Worm (Caenorhabditis elegans) whole organism, L3 larva: Measurements from ENCODE around the gene tomm-70.
A peak's percentile ranks its signal among the peaks of the same experiment; 100 is the strongest.

ENCODE experiments used
- R02D3.7 ChIP-seq: fragments of 150-350 bp; optimal IDR thresholded peaks from 2 replicates; lab custom pipeline; 2014; ENCODE audit warnings: missing biosample characterization, missing genetic modification characterization
- aly-2 ChIP-seq: fragments of 150-350 bp; optimal IDR thresholded peaks from 2 replicates; lab custom pipeline; 2014; ENCODE audit warnings: missing biosample characterization, missing genetic modification characterization
- ama-1 ChIP-seq: fragments of 150-350 bp; optimal IDR thresholded peaks from 2 replicates; lab custom pipeline; 2018
- ceh-28 ChIP-seq: fragments of 150-350 bp; optimal IDR thresholded peaks from 2 replicates; lab custom pipeline; 2014; ENCODE audit warnings: missing biosample characterization, missing genetic modification reagents, missing genetic modification characterization
- ceh-82 ChIP-seq: fragments of 150-350 bp; optimal IDR thresholded peaks from 2 replicates; lab custom pipeline; 2014; ENCODE audit warnings: missing biosample characterization, missing genetic modification characterization
- ceh-9 ChIP-seq: sonication (generic microtip); optimal IDR thresholded peaks from 2 replicates; lab custom pipeline; 2018; ENCODE audit warnings: missing biosample characterization, missing genetic modification characterization
- egl-27 ChIP-seq: sonication (generic microtip); optimal IDR thresholded peaks from 4 replicates; lab custom pipeline; 2017; ENCODE audit warnings: missing biosample characterization, missing genetic modification reagents, missing genetic modification characterization
- egl-5 ChIP-seq: fragments of 150-350 bp; optimal IDR thresholded peaks from 2 replicates; lab custom pipeline; 2017; ENCODE audit warnings: missing biosample characterization, missing genetic modification reagents, missing genetic modification characterization, inconsistent platforms
- elt-1 ChIP-seq: fragments of 150-350 bp; optimal IDR thresholded peaks from 2 replicates; lab custom pipeline; 2014; ENCODE audit warnings: missing biosample characterization, missing genetic modification characterization
- elt-2 ChIP-seq: sonication (generic microtip); optimal IDR thresholded peaks from 2 replicates; lab custom pipeline; 2016; ENCODE audit warnings: missing genetic modification reagents, mild to moderate bottlenecking, missing genetic modification characterization, missing compliant biosample characterization
- elt-3 ChIP-seq, 3 experiments: fragments of 150-350 bp in 1 of 3; sonication (generic microtip) in 2 of 3; optimal IDR thresholded peaks; 2 replicates in 2 of 3; 4 replicates in 1 of 3; lab custom pipeline; 2014 to 2017; ENCODE audit warnings: missing biosample characterization in 3 of 3, missing genetic modification characterization in 3 of 3
- eor-1 ChIP-seq, 2 experiments: fragments of 150-350 bp; optimal IDR thresholded peaks; 2 replicates each; lab custom pipeline; 2014 to 2018; ENCODE audit warnings: missing biosample characterization in 2 of 2, missing genetic modification characterization in 2 of 2
- fkh-10 ChIP-seq: sonication (generic microtip); optimal IDR thresholded peaks from 2 replicates; lab custom pipeline; 2017; ENCODE audit warnings: missing biosample characterization, missing genetic modification reagents, missing genetic modification characterization
- fkh-2 ChIP-seq: fragments of 150-350 bp; optimal IDR thresholded peaks from 2 replicates; lab custom pipeline; 2014; ENCODE audit warnings: missing biosample characterization, missing genetic modification reagents, missing genetic modification characterization
- fos-1 ChIP-seq: fragments of 150-350 bp; optimal IDR thresholded peaks from 2 replicates; lab custom pipeline; 2014; ENCODE audit warnings: missing biosample characterization, missing genetic modification characterization
- jun-1 ChIP-seq: fragments of 150-350 bp; optimal IDR thresholded peaks from 2 replicates; lab custom pipeline; 2014; ENCODE audit warnings: missing biosample characterization, missing genetic modification reagents, missing genetic modification characterization
- lin-15B ChIP-seq: fragments of 150-350 bp; optimal IDR thresholded peaks from 2 replicates; lab custom pipeline; 2014; ENCODE audit warnings: missing biosample characterization, missing genetic modification characterization
- mdl-1 ChIP-seq: fragments of 150-350 bp; optimal IDR thresholded peaks from 2 replicates; lab custom pipeline; 2014; ENCODE audit warnings: missing biosample characterization, missing genetic modification characterization
- mml-1 ChIP-seq: fragments of 150-350 bp; sonication (generic microtip); optimal IDR thresholded peaks from 3 replicates; lab custom pipeline; 2014; ENCODE audit warnings: missing biosample characterization, missing genetic modification characterization
- nfya-1 ChIP-seq: sonication (generic microtip); optimal IDR thresholded peaks from 2 replicates; lab custom pipeline; 2017; ENCODE audit warnings: missing genetic modification characterization, mild to moderate bottlenecking, missing compliant biosample characterization, antibody characterized with exemption, moderate library complexity; ENCODE audit not compliant: insufficient read depth
- nhr-11 ChIP-seq: fragments of 150-350 bp; optimal IDR thresholded peaks from 2 replicates; lab custom pipeline; 2014; ENCODE audit warnings: missing biosample characterization, missing genetic modification characterization
- nhr-12 ChIP-seq: fragments of 150-350 bp; optimal IDR thresholded peaks from 2 replicates; lab custom pipeline; 2014; ENCODE audit warnings: missing biosample characterization, missing genetic modification characterization
- nhr-237 ChIP-seq: fragments of 150-350 bp; optimal IDR thresholded peaks from 2 replicates; lab custom pipeline; 2014; ENCODE audit warnings: missing biosample characterization, missing genetic modification characterization
- nhr-25 ChIP-seq: sonication (generic microtip); optimal IDR thresholded peaks from 2 replicates; lab custom pipeline; 2017; ENCODE audit warnings: missing biosample characterization, missing genetic modification characterization
- nhr-28 ChIP-seq: fragments of 150-350 bp; optimal IDR thresholded peaks from 2 replicates; lab custom pipeline; 2014; ENCODE audit warnings: missing biosample characterization, missing genetic modification characterization
- nhr-43 ChIP-seq: sonication (generic microtip); optimal IDR thresholded peaks from 2 replicates; lab custom pipeline; 2016; ENCODE audit warnings: mild to moderate bottlenecking, missing genetic modification characterization, missing compliant biosample characterization; ENCODE audit not compliant: poor library complexity, severe bottlenecking
- nhr-67 ChIP-seq: fragments of 150-350 bp; optimal IDR thresholded peaks from 2 replicates; lab custom pipeline; 2014; ENCODE audit warnings: missing biosample characterization, missing genetic modification characterization
- nhr-77 ChIP-seq: fragments of 150-350 bp; optimal IDR thresholded peaks from 2 replicates; lab custom pipeline; 2014; ENCODE audit warnings: missing biosample characterization, missing genetic modification characterization
- pha-4 ChIP-seq: fragments of 150-350 bp; optimal IDR thresholded peaks from 2 replicates; lab custom pipeline; 2014; ENCODE audit warnings: missing biosample characterization, missing genetic modification reagents, missing genetic modification characterization
- pqm-1 ChIP-seq: fragments of 150-350 bp; optimal IDR thresholded peaks from 2 replicates; lab custom pipeline; 2017; ENCODE audit warnings: missing biosample characterization, missing genetic modification characterization, inconsistent platforms
- skn-1 ChIP-seq: fragments of 150-350 bp; optimal IDR thresholded peaks from 2 replicates; lab custom pipeline; 2014; ENCODE audit warnings: missing biosample characterization, missing genetic modification characterization
- snpc-4 ChIP-seq: fragments of 150-350 bp; optimal IDR thresholded peaks from 2 replicates; lab custom pipeline; 2014; ENCODE audit warnings: missing biosample characterization, missing genetic modification characterization
- tbx-2 ChIP-seq: sonication (generic microtip); optimal IDR thresholded peaks from 2 replicates; lab custom pipeline; 2016; ENCODE audit warnings: mild to moderate bottlenecking, missing genetic modification characterization, missing compliant biosample characterization
- unc-39 ChIP-seq: sonication (generic microtip); optimal IDR thresholded peaks from 4 replicates; lab custom pipeline; 2017; ENCODE audit warnings: missing biosample characterization, missing genetic modification characterization
- zag-1 ChIP-seq: fragments of 150-350 bp; optimal IDR thresholded peaks from 2 replicates; lab custom pipeline; 2014; ENCODE audit warnings: missing biosample characterization, missing genetic modification characterization

The tomm-70 gene

ce11 chrIII:8733667-8734066 lies 20.9 kb downstream of the tomm-70 start:
- TF ChIP-seq nhr-67 (tag; lab: Kevin White, UChicago) (no peak), elt-2 (peak; percentile 93), eor-1 (tag; optimal IDR thresholded peaks at IDR 0.05; lab: Kevin White, UChicago) (no peak), pqm-1 (tag; lab: Kevin White, UChicago) (peak; percentile 65), fos-1 (tag; lab: Kevin White, UChicago) (peak; percentile 4), mdl-1 (peak; percentile 50)

- no peak for TF ChIP-seq ama-1 (lab: Kevin White, UChicago)
- no peak for TF ChIP-seq mml-1
- no peak for TF ChIP-seq nhr-12 (tag; lab: Kevin White, UChicago)
- peak; percentile 15 for TF ChIP-seq nhr-25
- no peak for TF ChIP-seq R02D3.7 (tag; lab: Kevin White, UChicago)
- no peak for TF ChIP-seq aly-2 (tag; lab: Kevin White, UChicago)
- no peak for TF ChIP-seq fkh-2 (tag; lab: Kevin White, UChicago)
- TF ChIP-seq pha-4 (tag; lab: Kevin White, UChicago): peak; percentile 100
- TF ChIP-seq pqm-1 (tag; lab: Kevin White, UChicago): peak; percentile 66
- TF ChIP-seq jun-1 (tag; lab: Kevin White, UChicago): peak; percentile 33
- peak; percentile 9 for TF ChIP-seq egl-27 (tag; lab: Kevin White, UChicago)
- TF ChIP-seq elt-3 (tag; optimal IDR thresholded peaks at IDR 0.05; lab: Kevin White, UChicago): no peak
- TF ChIP-seq eor-1 (tag; optimal IDR thresholded peaks at IDR 0.05; lab: Kevin White, UChicago): no peak
- TF ChIP-seq lin-15B (tag; lab: Kevin White, UChicago): no peak
- no peak for TF ChIP-seq nhr-28 (tag; lab: Kevin White, UChicago)
Measured at ce11 chrIII:8733237-8733636, 21.3 kb downstream of the tomm-70 start.

ce11 chrIII:8731973-8732372 lies 22.6 kb downstream of the tomm-70 start:
- peak; percentile 42 for TF ChIP-seq nfya-1 (tag; lab: Kevin White, UChicago)
- no peak for TF ChIP-seq ceh-28 (tag; lab: Kevin White, UChicago)
- peak; percentile 35 for TF ChIP-seq nhr-25
- no peak for TF ChIP-seq ceh-82 (tag; lab: Kevin White, UChicago)
- no peak for TF ChIP-seq fos-1 (tag; lab: Kevin White, UChicago)
- no peak for TF ChIP-seq tbx-2 (tag; lab: Kevin White, UChicago)
- TF ChIP-seq elt-2: peak; percentile 0
- TF ChIP-seq elt-1: no peak
- no peak for TF ChIP-seq zag-1 (tag; lab: Kevin White, UChicago)
- TF ChIP-seq pha-4 (tag; lab: Kevin White, UChicago): no peak
- TF ChIP-seq ama-1 (lab: Kevin White, UChicago): no peak
- no peak for TF ChIP-seq jun-1 (tag; lab: Kevin White, UChicago)
- TF ChIP-seq unc-39 (tag; lab: Kevin White, UChicago): no peak
- TF ChIP-seq fkh-2 (tag; lab: Kevin White, UChicago): no peak
- peak; percentile 0 for TF ChIP-seq nhr-43
- TF ChIP-seq nhr-77 (tag; lab: Kevin White, UChicago): no peak
- TF ChIP-seq snpc-4 (tag; lab: Kevin White, UChicago): no peak
- TF ChIP-seq, all 47 proteins: peak for 4

- TF ChIP-seq ceh-9 (no peak), nhr-43 (no peak), R02D3.7 (tag; lab: Kevin White, UChicago) (no peak), nhr-237 (tag; lab: Kevin White, UChicago) (no peak), mml-1 (no peak), tbx-2 (tag; lab: Kevin White, UChicago) (no peak), elt-1 (no peak), mdl-1 (no peak), fkh-10 (GFP tag; lab: Kevin White, UChicago) (no peak), unc-39 (tag; lab: Kevin White, UChicago) (no peak), egl-5 (tag; lab: Kevin White, UChicago) (no peak), lin-15B (tag; lab: Kevin White, UChicago) (no peak), pha-4 (tag; lab: Kevin White, UChicago) (no peak), fkh-2 (tag; lab: Kevin White, UChicago) (no peak), nhr-12 (tag; lab: Kevin White, UChicago) (no peak), nhr-11 (no peak), pqm-1 (tag; lab: Kevin White, UChicago) (no peak), skn-1 (no peak), ceh-28 (tag; lab: Kevin White, UChicago) (no peak)
Measured at ce11 chrIII:8731310-8731709, 23.2 kb downstream of the tomm-70 start, which contains the start of gene ZK370.4. TSS of gene ZK370.4 (minus strand) at chrIII:8731410.
